Worm (Caenorhabditis elegans) whole organism, L4 larva: Measurements from ENCODE around the gene ilys-4.

ENCODE experiments used
- D1046.2 ChIP-seq: fragments of 200-800 bp; sonication (Bioruptor generic); IDR thresholded peaks from 2 replicates; pipeline ENCODE4 v1.3.6; 2022; ENCODE audit warnings: missing genetic modification characterization, missing compliant biosample characterization
- F10B5.3 ChIP-seq: sonication (generic microtip); optimal IDR thresholded peaks from 2 replicates; lab custom pipeline; 2016; ENCODE audit warnings: mild to moderate bottlenecking, missing genetic modification characterization, missing compliant biosample characterization
- F26F4.8 ChIP-seq: fragments of 200-800 bp; sonication (Bioruptor generic); conservative IDR thresholded peaks from 2 replicates; pipeline ENCODE4 v1.3.6; 2022; ENCODE audit warnings: missing genetic modification characterization, missing compliant biosample characterization
- F37D6.2 ChIP-seq: sonication (generic microtip); optimal IDR thresholded peaks from 2 replicates; lab custom pipeline; 2016; ENCODE audit warnings: mild to moderate bottlenecking, missing genetic modification characterization, missing compliant biosample characterization
- F44E2.7 ChIP-seq: fragments of 200-800 bp; sonication (Bioruptor generic); IDR thresholded peaks from 2 replicates; pipeline ENCODE4 v2.1.2; 2022; ENCODE audit warnings: missing genetic modification characterization, missing compliant biosample characterization
- T20F7.1 ChIP-seq: fragments of 200-800 bp; sonication (Bioruptor generic); optimal IDR thresholded peaks from 2 replicates; lab custom pipeline; 2018; ENCODE audit warnings: mild to moderate bottlenecking, missing genetic modification characterization, missing compliant biosample characterization
- T26A8.4 ChIP-seq: fragments of 200-800 bp; sonication (Bioruptor generic); IDR thresholded peaks from 2 replicates; pipeline ENCODE4 v1.3.6; 2022; ENCODE audit warnings: missing genetic modification characterization, missing compliant biosample characterization
- Y75B8A.6 ChIP-seq: fragments of 200-800 bp; sonication (Bioruptor generic); IDR thresholded peaks from 2 replicates; pipeline ENCODE4 v1.3.6; 2022; ENCODE audit warnings: missing genetic modification reagents, missing genetic modification characterization, missing compliant biosample characterization
- aha-1 ChIP-seq: fragments of 150-350 bp; peaks from one replicate; lab custom pipeline; 2014; ENCODE audit warnings: missing biosample characterization, missing genetic modification characterization
- ama-1 ChIP-seq: fragments of 150-350 bp; optimal IDR thresholded peaks from 2 replicates; lab custom pipeline; 2014; ENCODE audit warnings: inconsistent platforms, mixed read lengths
- arid-1 ChIP-seq: fragments of 200-800 bp; sonication (Bioruptor generic); conservative IDR thresholded peaks from 2 replicates; pipeline ENCODE4 v1.3.6; 2022; ENCODE audit warnings: missing genetic modification reagents, missing genetic modification characterization, missing compliant biosample characterization
- ceh-62 ChIP-seq: sonication (generic microtip); optimal IDR thresholded peaks from 2 replicates; lab custom pipeline; 2017; ENCODE audit warnings: missing biosample characterization, missing genetic modification characterization
- ces-1 ChIP-seq: fragments of 150-350 bp; sonication (generic microtip); optimal IDR thresholded peaks from 4 replicates; lab custom pipeline; 2014; ENCODE audit warnings: missing biosample characterization, missing genetic modification reagents, missing genetic modification characterization
- cey-2 ChIP-seq: sonication (generic microtip); optimal IDR thresholded peaks from 3 replicates; lab custom pipeline; 2017; ENCODE audit warnings: missing genetic modification characterization, mild to moderate bottlenecking, missing compliant biosample characterization, antibody characterized with exemption, borderline replicate concordance; ENCODE audit not compliant: insufficient read depth
- ctbp-1 ChIP-seq: fragments of 200-800 bp; sonication (Bioruptor generic); IDR thresholded peaks from 2 replicates; pipeline ENCODE4 v1.3.6; 2022; ENCODE audit warnings: missing genetic modification reagents, missing genetic modification characterization, missing compliant biosample characterization
- daf-12 ChIP-seq: fragments of 150-350 bp; optimal IDR thresholded peaks from 2 replicates; lab custom pipeline; 2014; ENCODE audit warnings: missing biosample characterization, missing genetic modification reagents, missing genetic modification characterization
- daf-8 ChIP-seq: fragments of 200-800 bp; sonication (Bioruptor generic); IDR thresholded peaks from 2 replicates; pipeline ENCODE4 v1.3.6; 2022; ENCODE audit warnings: missing genetic modification characterization, missing compliant biosample characterization
- dmd-6 ChIP-seq: fragments of 200-800 bp; sonication (Bioruptor generic); IDR thresholded peaks from 2 replicates; pipeline ENCODE4 v1.3.6; 2022; ENCODE audit warnings: missing genetic modification reagents, missing genetic modification characterization, missing compliant biosample characterization
- dmd-8 ChIP-seq: fragments of 200-800 bp; sonication (Bioruptor generic); IDR thresholded peaks from 2 replicates; pipeline ENCODE4 v1.3.6; 2022; ENCODE audit warnings: missing genetic modification characterization, missing compliant biosample characterization
- egl-43 ChIP-seq: fragments of 200-800 bp; sonication (Bioruptor generic); IDR thresholded peaks from 2 replicates; pipeline ENCODE4 v1.3.6; 2022; ENCODE audit warnings: missing genetic modification reagents, missing genetic modification characterization, missing compliant biosample characterization
- fkh-10 ChIP-seq: fragments of 150-350 bp; optimal IDR thresholded peaks from 2 replicates; lab custom pipeline; 2014; ENCODE audit warnings: missing biosample characterization, missing genetic modification reagents, missing genetic modification characterization
- gei-8 ChIP-seq: fragments of 200-800 bp; sonication (Bioruptor generic); optimal IDR thresholded peaks from 2 replicates; lab custom pipeline; 2018; ENCODE audit warnings: mild to moderate bottlenecking, missing genetic modification characterization, missing compliant biosample characterization
- hif-1 ChIP-seq, 2 experiments: sonication (generic microtip); optimal IDR thresholded peaks; 2 replicates each; lab custom pipeline; 2016 to 2017; ENCODE audit warnings: missing compliant biosample characterization in 2 of 2, missing genetic modification characterization in 2 of 2, missing genetic modification reagents in 2 of 2, missing genotype in 2 of 2, mild to moderate bottlenecking in 1 of 2
- hlh-11 ChIP-seq: fragments of 200-800 bp; sonication (Bioruptor generic); optimal IDR thresholded peaks from 2 replicates; lab custom pipeline; 2018; ENCODE audit warnings: mild to moderate bottlenecking, missing genetic modification characterization, missing compliant biosample characterization
- hlh-30 ChIP-seq: sonication (generic microtip); optimal IDR thresholded peaks from 2 replicates; lab custom pipeline; 2017; ENCODE audit warnings: antibody characterized with exemption, mild to moderate bottlenecking, missing genetic modification characterization, missing compliant biosample characterization; ENCODE audit not compliant: insufficient read depth
- jun-1 ChIP-seq: fragments of 150-350 bp; optimal IDR thresholded peaks from 2 replicates; lab custom pipeline; 2014; ENCODE audit warnings: missing biosample characterization, missing genetic modification reagents, missing genetic modification characterization
- lin-1 ChIP-seq: fragments of 200-800 bp; sonication (Bioruptor generic); IDR thresholded peaks from 2 replicates; pipeline ENCODE4 v1.3.6; 2022; ENCODE audit warnings: missing genetic modification reagents, missing genetic modification characterization, missing compliant biosample characterization
- lin-13 ChIP-seq: fragments of 150-350 bp; optimal IDR thresholded peaks from 2 replicates; lab custom pipeline; 2014; ENCODE audit warnings: missing biosample characterization, missing genetic modification reagents, missing genetic modification characterization
- lin-15B ChIP-seq: fragments of 150-350 bp; sonication (generic microtip); optimal IDR thresholded peaks from 3 replicates; lab custom pipeline; 2014; ENCODE audit warnings: missing biosample characterization, missing genetic modification characterization
- lin-29 ChIP-seq: fragments of 200-800 bp; sonication (Bioruptor generic); IDR thresholded peaks from 2 replicates; pipeline ENCODE4 v1.3.6; 2022; ENCODE audit warnings: missing genetic modification reagents, missing genetic modification characterization, missing compliant biosample characterization
- lin-38 ChIP-seq: fragments of 200-800 bp; sonication (Bioruptor generic); IDR thresholded peaks from 2 replicates; pipeline ENCODE4 v1.3.6; 2022; ENCODE audit warnings: missing genetic modification reagents, missing genetic modification characterization, missing compliant biosample characterization
- lin-39 ChIP-seq: fragments of 150-350 bp; optimal IDR thresholded peaks from 2 replicates; lab custom pipeline; 2014; ENCODE audit warnings: missing biosample characterization, missing genetic modification reagents, missing genetic modification characterization
- lir-3 ChIP-seq: sonication (generic microtip); optimal IDR thresholded peaks from 2 replicates; lab custom pipeline; 2016; ENCODE audit warnings: mild to moderate bottlenecking, missing genetic modification characterization, missing compliant biosample characterization
- lsy-2 ChIP-seq, 2 experiments: fragments of 150-350 bp in 1 of 2; sonication (generic microtip) in 1 of 2; optimal IDR thresholded peaks; 2 replicates each; lab custom pipeline; 2014 to 2017; ENCODE audit warnings: missing biosample characterization in 2 of 2, missing genetic modification characterization in 2 of 2
- madf-9 ChIP-seq: fragments of 200-800 bp; sonication (Bioruptor generic); conservative IDR thresholded peaks from 2 replicates; pipeline ENCODE4 v1.3.6; 2022; ENCODE audit warnings: missing genetic modification reagents, missing genetic modification characterization, missing compliant biosample characterization
- mdt-29 ChIP-seq: fragments of 200-800 bp; sonication (Bioruptor generic); IDR thresholded peaks from 2 replicates; pipeline ENCODE4 v1.3.6; 2022; ENCODE audit warnings: missing genetic modification reagents, missing genetic modification characterization, missing compliant biosample characterization
- mep-1 ChIP-seq: fragments of 150-350 bp; sonication (generic microtip); optimal IDR thresholded peaks from 3 replicates; lab custom pipeline; 2014; ENCODE audit warnings: missing biosample characterization, missing genetic modification characterization
- nhr-111 ChIP-seq: fragments of 200-800 bp; sonication (Bioruptor generic); optimal IDR thresholded peaks from 2 replicates; lab custom pipeline; 2018; ENCODE audit warnings: mild to moderate bottlenecking, missing genetic modification characterization, missing compliant biosample characterization
- nhr-25 ChIP-seq: sonication (generic microtip); optimal IDR thresholded peaks from 2 replicates; lab custom pipeline; 2017; ENCODE audit warnings: missing genetic modification characterization, mild to moderate bottlenecking, missing compliant biosample characterization, antibody characterized with exemption, moderate library complexity, borderline replicate concordance; ENCODE audit not compliant: insufficient read depth
- nhr-48 ChIP-seq: sonication (generic microtip); optimal IDR thresholded peaks from 2 replicates; lab custom pipeline; 2016; ENCODE audit warnings: mild to moderate bottlenecking, missing genetic modification characterization, missing compliant biosample characterization
- nhr-76 ChIP-seq: fragments of 150-350 bp; optimal IDR thresholded peaks from 2 replicates; lab custom pipeline; 2014; ENCODE audit warnings: missing biosample characterization, missing genetic modification characterization
- pha-4 ChIP-seq, 2 experiments: fragments of 150-350 bp in 1 of 2; fragments of 200-800 bp in 1 of 2; sonication (Bioruptor generic) in 1 of 2; IDR thresholded peaks in 1 of 2; optimal IDR thresholded peaks in 1 of 2; 2 replicates each; pipeline versions ENCODE4 v1.3.6 to Lab custom; 2014 to 2022; ENCODE audit warnings: missing genetic modification characterization in 2 of 2, missing genetic modification reagents in 2 of 2, missing biosample characterization in 1 of 2, missing compliant biosample characterization in 1 of 2
- saeg-2 ChIP-seq: fragments of 200-800 bp; sonication (Bioruptor generic); IDR thresholded peaks from 2 replicates; pipeline ENCODE4 v1.3.6; 2022; ENCODE audit warnings: missing genetic modification reagents, missing genetic modification characterization, missing compliant biosample characterization
- skn-1 ChIP-seq: fragments of 150-350 bp; optimal IDR thresholded peaks from 2 replicates; lab custom pipeline; 2014; ENCODE audit warnings: missing biosample characterization, missing genetic modification characterization
- spr-3 ChIP-seq: fragments of 200-800 bp; sonication (Bioruptor generic); optimal IDR thresholded peaks from 2 replicates; lab custom pipeline; 2018; ENCODE audit warnings: mild to moderate bottlenecking, missing genetic modification characterization, missing compliant biosample characterization
- unc-130 ChIP-seq: sonication (generic microtip); optimal IDR thresholded peaks from 2 replicates; lab custom pipeline; 2016; ENCODE audit warnings: missing genetic modification reagents, missing genetic modification characterization, missing compliant biosample characterization
- unc-39 ChIP-seq: sonication (generic microtip); optimal IDR thresholded peaks from 2 replicates; lab custom pipeline; 2017; ENCODE audit warnings: missing biosample characterization, missing genetic modification characterization
- unc-62 ChIP-seq, 3 experiments: fragments of 150-350 bp in 1 of 3; sonication (generic microtip); optimal IDR thresholded peaks in 2 of 3; peaks in 1 of 3; 1 replicate in 1 of 3; 2 replicates in 2 of 3; lab custom pipeline; 2014 to 2017; ENCODE audit warnings: missing biosample characterization in 3 of 3, missing genetic modification characterization in 3 of 3, missing genetic modification reagents in 3 of 3, missing genotype in 1 of 3
- zfp-3 ChIP-seq: fragments of 200-800 bp; sonication (Bioruptor generic); conservative IDR thresholded peaks from 2 replicates; pipeline ENCODE4 v1.3.6; 2022; ENCODE audit warnings: missing genetic modification reagents, missing genetic modification characterization, missing compliant biosample characterization
- ztf-7 ChIP-seq: fragments of 150-350 bp; optimal IDR thresholded peaks from 2 replicates; lab custom pipeline; 2014; ENCODE audit warnings: missing biosample characterization, missing genetic modification characterization

ilys-4 gene

DNA sequence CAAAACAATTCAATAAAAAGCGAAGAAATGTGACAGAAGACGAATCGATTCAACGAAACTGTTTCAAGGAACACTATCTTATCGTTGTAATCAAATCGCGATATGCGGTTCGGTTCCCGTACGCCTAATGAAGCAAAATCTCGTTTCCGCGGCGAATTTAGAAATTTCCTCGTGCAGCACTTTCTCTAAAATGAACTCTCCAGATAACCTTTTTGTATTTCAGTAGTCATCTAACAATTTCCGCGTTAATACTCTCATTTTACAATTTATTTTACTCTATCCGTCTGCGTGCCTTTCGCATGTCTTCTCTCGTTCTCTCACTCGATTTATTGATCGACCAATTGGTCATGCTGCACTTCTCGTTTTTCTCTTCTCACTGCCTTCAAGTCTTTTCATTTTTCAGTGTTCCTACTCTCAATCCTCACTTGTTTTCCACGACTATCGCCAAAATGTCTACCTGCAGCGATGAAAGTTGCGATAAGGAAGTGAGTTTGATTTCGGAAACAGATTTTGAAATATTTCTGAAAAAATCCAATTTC, 12.9 kb upstream of the ilys-4 start, which contains the start of the genes npp-27 and ntl-4 (continued):
- TF ChIP-seq T20F7.1 (no peak), zfp-3 (GFP tag; lab: Robert Waterston, UW) (no peak), mdt-29 (GFP tag; lab: Robert Waterston, UW) (no peak), dmd-6 (0 out of 2 replicates have a peak, but pooled peaks have one; percentile 5), ces-1 (GFP tag; lab: Kevin White, UChicago) (no peak), nhr-25 (no peak), lin-13 (GFP tag; lab: Kevin White, UChicago) (no peak), Y75B8A.6 (no peak), ctbp-1 (GFP tag; lab: Robert Waterston, UW) (0 out of 2 replicates have a peak, but pooled peaks have one; percentile 43), F10B5.3 (tag; lab: Kevin White, UChicago) (no peak), hif-1 (tag; optimal IDR thresholded peaks at IDR 0.05; lab: Kevin White, UChicago) (peak in 1 of 2 experiments; percentile 15), gei-8 (GFP tag; lab: Kevin White, UChicago) (no peak), skn-1 (no peak), nhr-48 (no peak), aha-1 (no peak), saeg-2 (GFP tag; lab: Robert Waterston, UW) (no peak), daf-8 (GFP tag; lab: Robert Waterston, UW) (no peak), lin-38 (no peak), D1046.2 (GFP tag; lab: Robert Waterston, UW) (no peak), unc-130 (no peak), daf-12 (no peak), dmd-8 (GFP tag; lab: Robert Waterston, UW) (no peak), hlh-30 (tag; lab: Kevin White, UChicago) (peak; percentile 75), T26A8.4 (peak; percentile 11; the same call in 1 of the 2 replicates), lsy-2 (tag; optimal IDR thresholded peaks at IDR 0.05; lab: Kevin White, UChicago) (peak in 1 of 2 experiments; percentile 60), mep-1 (peak; percentile 4), F44E2.7 (GFP tag; lab: Robert Waterston, UW) (no peak), madf-9 (no peak), lin-1 (GFP tag; lab: Robert Waterston, UW) (no peak), F26F4.8 (no peak), ztf-7 (tag; lab: Kevin White, UChicago) (no peak), hlh-11 (tag; lab: Kevin White, UChicago) (peak; percentile 18), nhr-76 (tag; lab: Kevin White, UChicago) (no peak), fkh-10 (GFP tag; lab: Kevin White, UChicago) (no peak), ama-1 (lab: Kevin White, UChicago) (no peak), unc-39 (tag; lab: Kevin White, UChicago) (no peak), lin-39 (tag; lab: Kevin White, UChicago) (no peak), egl-43 (GFP tag; lab: Robert Waterston, UW) (no peak), cey-2 (tag; lab: Kevin White, UChicago) (no peak), nhr-111 (GFP tag; lab: Kevin White, UChicago) (no peak), lir-3 (tag; lab: Kevin White, UChicago) (no peak), lin-29 (GFP tag; lab: Robert Waterston, UW) (no peak), pha-4 (GFP tag; IDR thresholded peaks at IDR 0.05; lab: Robert Waterston, UW) (no peak), pha-4 (tag; optimal IDR thresholded peaks at IDR 0.05; lab: Kevin White, UChicago) (no peak), unc-62 (GFP tag; optimal IDR thresholded peaks at IDR 0.05 in 1 of 2; lab: Kevin White, UChicago) (no peak), unc-62 (tag; optimal IDR thresholded peaks at IDR 0.05; lab: Kevin White, UChicago) (no peak), ceh-62 (tag; lab: Kevin White, UChicago) (no peak), arid-1 (GFP tag; lab: Robert Waterston, UW) (no peak), spr-3 (GFP tag; lab: Kevin White, UChicago) (no peak), jun-1 (tag; lab: Kevin White, UChicago) (no peak), lin-15B (tag; lab: Kevin White, UChicago) (no peak), F37D6.2 (tag; lab: Kevin White, UChicago) (no peak)
